Fruit fly (Drosophila melanogaster) whole organism, embryonic: ENCODE measurements around the gene ppk13.

Experiments
- ATbp ChIP-seq: fragments of 200-800 bp; sonication (Bioruptor generic); optimal IDR thresholded peaks from 2 replicates; lab custom pipeline; 2017; ENCODE audit warnings: missing biosample characterization, mild to moderate bottlenecking, missing genetic modification characterization, missing genetic modification reagents
- Antp ChIP-seq: fragments of 200-800 bp; sonication (Bioruptor generic); optimal IDR thresholded peaks from 3 replicates; lab custom pipeline; 2016; ENCODE audit warnings: missing biosample characterization, missing genetic modification characterization
- CG10321 ChIP-seq: fragments of 200-800 bp; sonication (Bioruptor generic); IDR thresholded peaks from 2 replicates; pipeline ENCODE4 v1.3.6; 2022; ENCODE audit warnings: missing biosample characterization, missing genetic modification characterization
- CG11398 ChIP-seq: fragments of 200-800 bp; sonication (Bioruptor generic); optimal IDR thresholded peaks from 2 replicates; lab custom pipeline; 2016; ENCODE audit warnings: missing biosample characterization, missing genetic modification characterization
- CG11504 ChIP-seq: fragments of 200-800 bp; sonication (Bioruptor generic); optimal IDR thresholded peaks from 3 replicates; lab custom pipeline; 2019; ENCODE audit warnings: missing biosample characterization, mild to moderate bottlenecking, missing genetic modification characterization, moderate library complexity
- CG1233 ChIP-seq: fragments of 200-800 bp; sonication (Bioruptor generic); optimal IDR thresholded peaks from 4 replicates; lab custom pipeline; 2018; ENCODE audit warnings: missing biosample characterization, mild to moderate bottlenecking, missing genetic modification characterization
- CG14965 ChIP-seq: fragments of 200-800 bp; sonication (Bioruptor generic); optimal IDR thresholded peaks from 2 replicates; lab custom pipeline; 2016; ENCODE audit warnings: missing biosample characterization, missing genetic modification characterization, borderline replicate concordance
- CG15479 ChIP-seq: fragments of 200-800 bp; sonication (Bioruptor generic); optimal IDR thresholded peaks from 3 replicates; lab custom pipeline; 2019; ENCODE audit warnings: missing biosample characterization, mild to moderate bottlenecking, missing genetic modification characterization, moderate library complexity
- CG18476 ChIP-seq: fragments of 200-800 bp; sonication (Bioruptor generic); optimal IDR thresholded peaks from 2 replicates; lab custom pipeline; 2016; ENCODE audit warnings: missing biosample characterization, mild to moderate bottlenecking, missing genetic modification characterization
- CG18619 ChIP-seq: fragments of 200-800 bp; sonication (Bioruptor generic); optimal IDR thresholded peaks from 3 replicates; lab custom pipeline; 2017; ENCODE audit warnings: missing biosample characterization, mild to moderate bottlenecking, missing genetic modification characterization
- CG2889 ChIP-seq: fragments of 200-800 bp; sonication (Bioruptor generic); IDR thresholded peaks from 3 replicates; pipeline ENCODE4 v1.3.6; 2022; ENCODE audit warnings: missing biosample characterization, missing genetic modification characterization
- CG30020 ChIP-seq: fragments of 200-800 bp; optimal IDR thresholded peaks from 2 replicates; lab custom pipeline; 2019; ENCODE audit warnings: missing biosample characterization, mild to moderate bottlenecking, missing genetic modification characterization, moderate library complexity
- CG8089 ChIP-seq: fragments of 200-800 bp; sonication (Bioruptor generic); optimal IDR thresholded peaks from 3 replicates; lab custom pipeline; 2016; ENCODE audit warnings: missing biosample characterization, missing genetic modification characterization
- CG8281 ChIP-seq: fragments of 200-800 bp; sonication (Bioruptor generic); optimal IDR thresholded peaks from 2 replicates; lab custom pipeline; 2018; ENCODE audit warnings: missing biosample characterization, mild to moderate bottlenecking, missing genetic modification characterization, moderate library complexity
- CG8944 ChIP-seq: fragments of 200-800 bp; sonication (Bioruptor generic); optimal IDR thresholded peaks from 3 replicates; lab custom pipeline; 2016; ENCODE audit warnings: missing biosample characterization, missing genetic modification characterization
- CG9797 ChIP-seq: fragments of 200-800 bp; sonication (Bioruptor generic); optimal IDR thresholded peaks from 3 replicates; lab custom pipeline; 2018; ENCODE audit warnings: missing biosample characterization, mild to moderate bottlenecking, missing genetic modification characterization
- CG9932 ChIP-seq: fragments of 200-800 bp; sonication (Bioruptor generic); IDR thresholded peaks from 2 replicates; pipeline ENCODE4 v1.3.6; 2022; ENCODE audit warnings: missing biosample characterization, missing genetic modification characterization
- Camta ChIP-seq: fragments of 200-800 bp; sonication (Bioruptor generic); optimal IDR thresholded peaks from 2 replicates; lab custom pipeline; 2016; ENCODE audit warnings: missing biosample characterization, missing genetic modification characterization
- CrebB ChIP-seq: fragments of 200-800 bp; sonication (Bioruptor generic); optimal IDR thresholded peaks from 3 replicates; lab custom pipeline; 2018; ENCODE audit warnings: missing biosample characterization, mild to moderate bottlenecking, missing genetic modification characterization
- Doc3 ChIP-seq: fragments of 200-800 bp; sonication (Bioruptor generic); IDR thresholded peaks from 3 replicates; pipeline ENCODE4 v1.3.6; 2022; ENCODE audit warnings: missing biosample characterization, missing genetic modification characterization; ENCODE audit not compliant: partially characterized antibody
- GATAe ChIP-seq: fragments of 200-800 bp; sonication (Bioruptor generic); conservative IDR thresholded peaks from 2 replicates; pipeline ENCODE4 v1.3.6; 2022; ENCODE audit warnings: missing biosample characterization, missing genetic modification characterization
- Nf-YC ChIP-seq: fragments of 200-800 bp; optimal IDR thresholded peaks from 3 replicates; lab custom pipeline; 2019; ENCODE audit warnings: missing biosample characterization, mild to moderate bottlenecking, missing genetic modification characterization, moderate library complexity
- NfI ChIP-seq: fragments of 200-800 bp; sonication (Bioruptor generic); optimal IDR thresholded peaks from 3 replicates; lab custom pipeline; 2018; ENCODE audit warnings: missing biosample characterization, mild to moderate bottlenecking, missing genetic modification characterization, moderate library complexity
- Oli ChIP-seq: fragments of 200-800 bp; sonication (Bioruptor generic); optimal IDR thresholded peaks from 2 replicates; lab custom pipeline; 2018; ENCODE audit warnings: missing biosample characterization, mild to moderate bottlenecking, missing genetic modification characterization, moderate library complexity
- Sry-β ChIP-seq: fragments of 200-800 bp; sonication (Bioruptor generic); optimal IDR thresholded peaks from 2 replicates; lab custom pipeline; 2018; ENCODE audit warnings: missing biosample characterization, mild to moderate bottlenecking, missing genetic modification characterization, moderate library complexity
- Sry-δ ChIP-seq: fragments of 200-800 bp; sonication (Bioruptor generic); optimal IDR thresholded peaks from 2 replicates; lab custom pipeline; 2016; ENCODE audit warnings: missing biosample characterization, missing genetic modification characterization
- ac ChIP-seq: fragments of 200-800 bp; sonication (Bioruptor generic); optimal IDR thresholded peaks from 3 replicates; lab custom pipeline; 2017; ENCODE audit warnings: missing biosample characterization, mild to moderate bottlenecking, missing genetic modification characterization
- amos ChIP-seq: fragments of 200-800 bp; sonication (Bioruptor generic); IDR thresholded peaks from 2 replicates; pipeline ENCODE4 v1.3.6; 2022; ENCODE audit warnings: missing biosample characterization, missing genetic modification characterization; ENCODE audit not compliant: partially characterized antibody
- ash1 ChIP-seq: fragments of 200-800 bp; sonication (Bioruptor generic); optimal IDR thresholded peaks from 2 replicates; lab custom pipeline; 2018; ENCODE audit warnings: missing biosample characterization, mild to moderate bottlenecking, missing genetic modification characterization
- btn ChIP-seq: fragments of 200-800 bp; sonication (Bioruptor generic); optimal IDR thresholded peaks from 2 replicates; lab custom pipeline; 2016; ENCODE audit warnings: missing biosample characterization, missing genetic modification characterization
- cas ChIP-seq: fragments of 200-800 bp; sonication (Bioruptor generic); IDR thresholded peaks from 2 replicates; pipeline ENCODE4 v1.3.6; 2022; ENCODE audit warnings: missing biosample characterization, missing genetic modification characterization
- chn ChIP-seq: fragments of 200-800 bp; sonication (Bioruptor generic); optimal IDR thresholded peaks from 2 replicates; lab custom pipeline; 2016; ENCODE audit warnings: missing biosample characterization, missing genetic modification characterization
- croc ChIP-seq: fragments of 200-800 bp; sonication (Bioruptor generic); conservative IDR thresholded peaks from 3 replicates; pipeline ENCODE4 v1.3.6; 2022; ENCODE audit warnings: missing biosample characterization, missing genetic modification characterization
- cwo ChIP-seq: fragments of 200-800 bp; sonication (Bioruptor generic); optimal IDR thresholded peaks from 3 replicates; lab custom pipeline; 2017; ENCODE audit warnings: missing biosample characterization, missing genetic modification characterization, mild to moderate bottlenecking, moderate library complexity, missing genetic modification reagents
- eve ChIP-seq, 2 experiments: fragments of >200 bp; optimal IDR thresholded peaks; 2 replicates each; lab custom pipeline; 2017; ENCODE audit warnings: missing biosample characterization in 2 of 2, missing genetic modification characterization in 2 of 2
- exex ChIP-seq: fragments of 200-800 bp; sonication (Bioruptor generic); optimal IDR thresholded peaks from 4 replicates; lab custom pipeline; 2018; ENCODE audit warnings: missing biosample characterization, mild to moderate bottlenecking, missing genetic modification characterization, moderate library complexity
- grn ChIP-seq: fragments of 200-800 bp; sonication (Bioruptor generic); optimal IDR thresholded peaks from 3 replicates; lab custom pipeline; 2017; ENCODE audit warnings: missing biosample characterization, missing genetic modification characterization
- hth ChIP-seq: fragments of >200 bp; optimal IDR thresholded peaks from 2 replicates; lab custom pipeline; 2017; ENCODE audit warnings: inconsistent platforms
- kay ChIP-seq: fragments of 200-800 bp; sonication (Bioruptor generic); optimal IDR thresholded peaks from 2 replicates; lab custom pipeline; 2016; ENCODE audit warnings: missing biosample characterization, missing genetic modification characterization
- kni ChIP-seq: fragments of 200-800 bp; sonication (Bioruptor generic); optimal IDR thresholded peaks from 3 replicates; lab custom pipeline; 2017; ENCODE audit warnings: mild to moderate bottlenecking, missing biosample characterization, missing genetic modification reagents, missing genetic modification characterization
- mld ChIP-seq: fragments of 200-800 bp; sonication (Bioruptor generic); IDR thresholded peaks from 3 replicates; pipeline ENCODE4 v1.3.6; 2022; ENCODE audit warnings: missing biosample characterization, missing genetic modification characterization; ENCODE audit not compliant: partially characterized antibody
- phol ChIP-seq: fragments of 200-800 bp; sonication (Bioruptor generic); optimal IDR thresholded peaks from 3 replicates; lab custom pipeline; 2018; ENCODE audit warnings: missing biosample characterization, mild to moderate bottlenecking, missing genetic modification characterization, moderate library complexity
- sim ChIP-seq: fragments of 200-800 bp; sonication (Bioruptor generic); IDR thresholded peaks from 2 replicates; pipeline ENCODE4 v1.3.6; 2022; ENCODE audit warnings: missing biosample characterization, missing genetic modification characterization
- slp2 ChIP-seq: fragments of 200-800 bp; sonication (Bioruptor generic); optimal IDR thresholded peaks from 2 replicates; lab custom pipeline; 2016; ENCODE audit warnings: missing biosample characterization, missing genetic modification characterization
- toy ChIP-seq: fragments of 200-800 bp; sonication (Bioruptor generic); IDR thresholded peaks from 2 replicates; pipeline ENCODE4 v1.3.6; 2022; ENCODE audit warnings: missing biosample characterization, missing genetic modification characterization
- usp ChIP-seq: fragments of >200 bp; optimal IDR thresholded peaks from 2 replicates; lab custom pipeline; 2017; ENCODE audit warnings: missing biosample characterization, missing genetic modification characterization
- vfl ChIP-seq: fragments of 200-800 bp; sonication (Bioruptor generic); optimal IDR thresholded peaks from 2 replicates; lab custom pipeline; 2016; ENCODE audit warnings: missing biosample characterization, missing genetic modification characterization
- vnd ChIP-seq: fragments of 200-800 bp; sonication (Bioruptor generic); IDR thresholded peaks from 3 replicates; pipeline ENCODE4 v1.3.6; 2022; ENCODE audit warnings: missing biosample characterization, missing genetic modification characterization; ENCODE audit not compliant: partially characterized antibody
- wor ChIP-seq: fragments of 200-800 bp; sonication (Bioruptor generic); IDR thresholded peaks from 2 replicates; pipeline ENCODE4 v1.3.6; 2022; ENCODE audit warnings: missing biosample characterization, missing genetic modification characterization

ppk13 gene

DNA sequence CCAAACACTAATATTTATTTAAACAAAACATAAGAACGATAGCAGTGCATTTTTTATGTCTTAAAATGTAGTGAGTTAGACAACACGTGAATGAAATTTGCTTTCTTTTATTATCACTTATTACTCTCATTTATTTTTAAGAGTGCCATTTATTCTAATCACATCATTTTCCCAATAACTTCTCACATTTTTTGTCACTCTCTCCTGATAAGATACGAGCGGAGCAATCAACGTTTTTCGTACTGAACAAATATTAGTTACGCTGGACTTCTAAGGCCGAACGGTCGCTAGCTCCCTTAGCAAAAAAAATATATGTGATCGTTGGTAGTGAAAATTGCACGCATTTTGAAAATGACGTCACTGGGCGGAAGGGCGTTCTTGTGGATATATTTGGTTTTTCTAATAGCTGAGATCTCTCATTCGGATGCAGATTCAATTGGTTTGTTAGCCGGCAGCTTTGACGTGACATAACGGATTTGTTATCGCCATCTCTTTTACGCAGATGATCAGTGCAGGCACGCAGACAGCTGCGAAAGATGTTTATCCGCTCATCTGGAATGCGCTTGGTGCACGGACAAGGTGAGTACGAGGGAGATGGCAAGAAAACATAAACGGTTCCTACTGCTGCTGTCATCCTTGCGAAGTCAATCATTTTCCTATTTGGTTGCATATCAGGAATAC, 35.6 kb downstream of the ppk13 start, which contains the start of gene Itgbn (continued):
- no peak for TF ChIP-seq CG18619
- no peak for TF ChIP-seq Sry-β (GFP tag; lab: Kevin White, UChicago)
- no peak for TF ChIP-seq Antp
- TF ChIP-seq cwo (GFP tag; lab: Kevin White, UChicago): peak; percentile 45
- no peak for TF ChIP-seq phol (tag; lab: Kevin White, UChicago)
- TF ChIP-seq Oli: no peak
- no peak for TF ChIP-seq slp2
- TF ChIP-seq CG30020 (tag; lab: Kevin White, UChicago): no peak
- no peak for TF ChIP-seq ash1 (GFP tag; lab: Kevin White, UChicago)
- TF ChIP-seq vnd (GFP tag; lab: Robert Waterston, UW): no peak
- no peak for TF ChIP-seq Sry-δ (GFP tag; lab: Kevin White, UChicago)
- TF ChIP-seq CG9797 (GFP tag; lab: Kevin White, UChicago): no peak
- TF ChIP-seq CG14965 (GFP tag; lab: Kevin White, UChicago): no peak
- TF ChIP-seq kay (GFP tag; lab: Kevin White, UChicago): no peak
- no peak for TF ChIP-seq CG11504 (tag; lab: Kevin White, UChicago)
- TF ChIP-seq CG8944 (GFP tag; lab: Kevin White, UChicago): no peak
- peak; percentile 4 for TF ChIP-seq ac
- no peak for TF ChIP-seq wor (GFP tag; lab: Robert Waterston, UW)
- 0 out of 2 replicates have a peak, but pooled peaks have one; percentile 35 for TF ChIP-seq CG10321 (GFP tag; lab: Robert Waterston, UW)
- TF ChIP-seq CG11398 (GFP tag; lab: Kevin White, UChicago): no peak
- peak; percentile 71 for TF ChIP-seq grn (GFP tag; lab: Kevin White, UChicago)
- TF ChIP-seq CG9932 (GFP tag; lab: Robert Waterston, UW): no peak
- TF ChIP-seq ATbp (GFP tag; lab: Kevin White, UChicago): no peak
- peak; percentile 58 for TF ChIP-seq CG15479
- no peak for TF ChIP-seq hth (lab: Kevin White, UChicago)
- 0 out of 2 replicates have a peak, but pooled peaks have one; percentile 6 for TF ChIP-seq amos (GFP tag; lab: Robert Waterston, UW)
- no peak for TF ChIP-seq Camta (GFP tag; lab: Kevin White, UChicago)
- TF ChIP-seq btn: no peak
- TF ChIP-seq mld: 0 out of 3 replicates have a peak, but pooled peaks have one; percentile 10
- TF ChIP-seq Doc3 (GFP tag; lab: Robert Waterston, UW): no peak
- TF ChIP-seq CG2889: no peak
- TF ChIP-seq GATAe (GFP tag; lab: Robert Waterston, UW): peak; percentile 30; the same call in 1 of the 2 replicates
- TF ChIP-seq CrebB: no peak
- TF ChIP-seq eve (GFP tag; optimal IDR thresholded peaks at IDR 0.05; lab: Kevin White, UChicago): peak in 1 of 2 experiments; percentile 40
- peak; percentile 61 for TF ChIP-seq exex
- TF ChIP-seq sim (GFP tag; lab: Robert Waterston, UW): no peak
- TF ChIP-seq usp (GFP tag; lab: Kevin White, UChicago): no peak
- no peak for TF ChIP-seq NfI

DNA sequence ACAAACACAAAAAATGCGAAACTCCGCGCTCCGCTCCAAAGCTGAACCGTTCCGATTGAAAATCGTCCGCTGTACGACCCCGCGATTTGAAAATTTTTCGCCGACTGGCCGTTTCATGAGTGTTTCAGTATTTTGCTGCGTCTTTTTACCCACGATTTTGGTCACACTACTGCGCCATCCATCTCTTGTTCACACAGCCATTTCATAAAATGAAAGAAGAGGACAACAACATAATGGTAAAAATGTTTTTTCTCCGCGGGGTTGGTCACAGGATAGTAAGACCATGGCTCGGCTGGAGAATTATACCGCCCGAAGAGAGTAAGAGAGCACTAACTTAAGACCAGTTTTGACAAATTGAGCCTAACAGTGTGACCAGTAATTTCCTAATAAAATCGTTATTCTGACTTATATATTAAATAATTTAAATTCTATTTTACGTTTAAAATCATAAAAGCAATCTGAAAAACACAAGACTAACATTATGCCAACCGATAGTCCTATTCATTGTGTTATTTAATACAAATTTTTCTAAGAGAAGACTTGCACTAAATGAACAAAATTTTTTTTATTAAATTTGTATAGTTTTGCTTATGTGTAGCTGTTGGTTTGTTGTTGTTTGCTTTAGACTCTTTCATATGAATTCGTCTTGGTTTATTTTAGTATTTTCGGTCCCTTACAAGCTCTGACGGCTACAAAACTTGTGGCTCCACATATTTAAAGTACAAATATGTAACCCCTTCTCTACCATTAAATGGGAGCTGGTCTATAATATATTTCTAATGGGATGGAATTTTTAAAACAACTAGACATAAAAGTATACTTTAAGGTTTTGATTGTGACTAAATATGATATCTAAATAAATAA, 36.4 kb downstream of the ppk13 start, which contains the start of gene CG42238:
CG42238 (minus strand) TSS at position 292 of the 864 bp plus-strand sequence.
- no peak for TF ChIP-seq croc (GFP tag; lab: Robert Waterston, UW)
- TF ChIP-seq chn (GFP tag; lab: Kevin White, UChicago): no peak
- TF ChIP-seq toy (GFP tag; lab: Robert Waterston, UW): no peak
- peak; percentile 2 for TF ChIP-seq CG8281 (tag; lab: Kevin White, UChicago)
- no peak for TF ChIP-seq vfl (GFP tag; lab: Kevin White, UChicago)
- no peak for TF ChIP-seq CG18476 (GFP tag; lab: Kevin White, UChicago)
- TF ChIP-seq CG1233 (GFP tag; lab: Kevin White, UChicago): no peak
- TF ChIP-seq CG10321 (GFP tag; lab: Robert Waterston, UW): peak; percentile 92
- no peak for TF ChIP-seq Nf-YC (tag; lab: Kevin White, UChicago)
- peak; percentile 26 for TF ChIP-seq CG8089 (GFP tag; lab: Kevin White, UChicago)
- no peak for TF ChIP-seq kni (GFP tag; lab: Kevin White, UChicago)
- no peak for TF ChIP-seq cas (GFP tag; lab: Robert Waterston, UW)
- peak; percentile 48 for TF ChIP-seq CG9932 (GFP tag; lab: Robert Waterston, UW)
